Worm (Caenorhabditis elegans) whole organism, early embryonic: Measurements from ENCODE around the gene tat-1.

Experiments
- B0310.2 ChIP-seq: sonication (generic microtip); optimal IDR thresholded peaks from 2 replicates; lab custom pipeline; 2016; ENCODE audit warnings: mild to moderate bottlenecking, missing genetic modification characterization, missing compliant biosample characterization
- F13C5.2 ChIP-seq: sonication (generic microtip); optimal IDR thresholded peaks from 2 replicates; lab custom pipeline; 2017; ENCODE audit warnings: mild to moderate bottlenecking, missing genetic modification characterization, inconsistent platforms, missing compliant biosample characterization
- aly-1 ChIP-seq: sonication (generic microtip); optimal IDR thresholded peaks from 2 replicates; lab custom pipeline; 2016; ENCODE audit warnings: missing genetic modification characterization, missing compliant biosample characterization
- ama-1 ChIP-seq: fragments of 150-350 bp; optimal IDR thresholded peaks from 2 replicates; lab custom pipeline; 2014
- ceh-13 ChIP-seq: fragments of 200-800 bp; sonication (Bioruptor generic); optimal IDR thresholded peaks from 2 replicates; lab custom pipeline; 2018; ENCODE audit warnings: mild to moderate bottlenecking, missing genetic modification characterization, missing compliant biosample characterization
- ceh-36 ChIP-seq: sonication (generic microtip); optimal IDR thresholded peaks from 2 replicates; lab custom pipeline; 2016; ENCODE audit warnings: missing genetic modification characterization, inconsistent platforms, missing compliant biosample characterization
- ets-7 ChIP-seq: sonication (generic microtip); optimal IDR thresholded peaks from 2 replicates; lab custom pipeline; 2016; ENCODE audit warnings: missing genotype, missing genetic modification characterization, missing compliant biosample characterization
- flt-1 ChIP-seq: fragments of 200-800 bp; sonication (Bioruptor generic); IDR thresholded peaks from 2 replicates; pipeline ENCODE4 v1.3.6; 2022; ENCODE audit warnings: missing genetic modification characterization, missing compliant biosample characterization
- hmbx-1 ChIP-seq: sonication (generic microtip); optimal IDR thresholded peaks from 2 replicates; lab custom pipeline; 2016; ENCODE audit warnings: mild to moderate bottlenecking, missing genetic modification characterization, missing compliant biosample characterization
- hmg-4 ChIP-seq: fragments of 200-800 bp; sonication (Bioruptor generic); optimal IDR thresholded peaks from 2 replicates; lab custom pipeline; 2018; ENCODE audit warnings: mild to moderate bottlenecking, missing genetic modification characterization, missing compliant biosample characterization
- hnd-1 ChIP-seq: sonication (generic microtip); optimal IDR thresholded peaks from 2 replicates; lab custom pipeline; 2016; ENCODE audit warnings: missing genetic modification characterization, missing compliant biosample characterization
- pes-1 ChIP-seq: fragments of 200-800 bp; sonication (Bioruptor generic); IDR thresholded peaks from 2 replicates; pipeline ENCODE4 v1.3.6; 2022; ENCODE audit warnings: missing genetic modification reagents, missing genetic modification characterization, missing compliant biosample characterization
- scrt-1 ChIP-seq: fragments of 200-800 bp; sonication (Bioruptor generic); IDR thresholded peaks from 2 replicates; pipeline ENCODE4 v1.3.6; 2022; ENCODE audit warnings: missing genetic modification characterization, missing compliant biosample characterization
- sea-1 ChIP-seq: fragments of 200-800 bp; sonication (Bioruptor generic); conservative IDR thresholded peaks from 2 replicates; pipeline ENCODE4 v1.3.6; 2022; ENCODE audit warnings: missing genetic modification characterization, missing compliant biosample characterization
- tbx-11 ChIP-seq: fragments of 200-800 bp; sonication (Bioruptor generic); IDR thresholded peaks from 2 replicates; pipeline ENCODE4 v1.3.6; 2022; ENCODE audit warnings: missing genetic modification characterization, missing compliant biosample characterization
- tbx-37 ChIP-seq: fragments of 200-800 bp; sonication (Bioruptor generic); conservative IDR thresholded peaks from 2 replicates; pipeline ENCODE4 v1.3.6; 2022; ENCODE audit warnings: missing genetic modification reagents, missing genetic modification characterization, missing compliant biosample characterization
- tra-4 ChIP-seq: sonication (generic microtip); optimal IDR thresholded peaks from 2 replicates; lab custom pipeline; 2017; ENCODE audit warnings: missing genetic modification characterization, missing compliant biosample characterization

The tat-1 gene

DNA sequence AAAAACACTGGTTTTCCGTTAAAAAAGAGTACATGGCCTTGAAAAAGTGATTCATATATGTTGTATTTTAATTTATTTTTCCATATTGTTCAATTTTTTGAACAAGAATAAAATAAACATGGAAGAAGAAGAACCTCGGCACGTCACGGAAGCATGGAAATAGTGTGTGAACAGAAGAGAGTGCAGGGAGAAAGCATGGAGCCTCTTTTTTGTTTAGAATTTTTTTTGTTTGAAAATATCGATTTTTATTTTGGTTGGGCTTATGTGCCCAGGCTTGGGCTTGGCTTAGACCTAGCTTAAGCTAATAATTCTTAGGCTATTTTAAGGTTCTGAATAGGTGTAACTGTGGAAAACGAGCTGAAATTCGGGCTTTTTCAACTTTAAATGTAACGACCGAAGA lies at the start of gene tat-1:
tat-1 (minus strand) TSS at position 11 of the 400 bp plus-strand sequence.
- TF ChIP-seq hmg-4 (GFP tag; lab: Kevin White, UChicago) (no peak), tra-4 (tag; lab: Kevin White, UChicago) (no peak), ama-1 (lab: Kevin White, UChicago) (no peak), scrt-1 (no peak), flt-1 (GFP tag; lab: Robert Waterston, UW) (no peak), aly-1 (tag; lab: Kevin White, UChicago) (no peak), hnd-1 (tag; lab: Kevin White, UChicago) (no peak), sea-1 (GFP tag; lab: Robert Waterston, UW) (no peak), hmbx-1 (tag; lab: Kevin White, UChicago) (no peak), ceh-13 (GFP tag; lab: Kevin White, UChicago) (no peak), pes-1 (no peak), tbx-37 (no peak), ets-7 (tag; lab: Kevin White, UChicago) (no peak)

DNA sequence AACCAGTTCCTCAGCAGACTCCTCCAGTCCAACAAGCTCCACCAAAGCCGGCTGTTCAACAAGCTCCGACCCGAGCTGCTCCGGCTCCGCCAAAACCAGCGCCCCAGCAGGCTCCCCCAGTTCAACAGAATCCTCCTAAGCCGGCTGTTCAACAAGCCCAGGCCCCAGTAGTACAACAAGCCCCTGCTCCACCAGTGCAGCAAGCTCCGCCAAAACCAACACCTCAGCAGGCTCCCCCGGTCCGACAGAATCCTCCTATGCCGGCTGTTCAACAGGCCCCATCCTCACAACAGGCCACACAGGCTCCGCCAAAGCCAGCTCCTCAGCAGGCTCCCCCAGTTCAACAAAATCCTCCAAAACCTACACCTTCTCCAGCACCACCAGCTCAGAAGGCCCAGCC lies 49.1 kb upstream of the tat-1 start:
- TF ChIP-seq scrt-1, result no peak
- peak; percentile 15 for TF ChIP-seq aly-1 (tag; lab: Kevin White, UChicago)

DNA sequence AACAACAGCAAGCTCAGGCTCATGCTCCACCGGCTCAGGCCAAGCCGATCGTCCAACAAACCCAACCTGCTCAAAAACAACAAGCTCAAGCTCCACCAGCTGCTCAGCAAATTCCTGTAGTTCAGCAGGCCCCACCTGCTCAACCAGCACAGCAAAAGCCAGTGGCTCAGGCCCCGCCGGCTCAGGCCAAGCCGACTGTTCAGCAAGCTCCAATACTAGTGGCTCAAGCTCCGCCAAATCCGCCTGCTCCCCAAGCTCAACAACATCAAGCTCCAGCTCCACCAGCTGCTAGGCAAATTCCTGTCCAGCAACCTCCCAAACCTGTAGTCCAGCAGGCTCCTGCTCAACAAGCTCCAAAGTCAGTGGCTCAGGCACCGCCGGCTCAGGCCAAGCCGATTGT lies 48.3 kb upstream of the tat-1 start:
- TF ChIP-seq hnd-1 (tag; lab: Kevin White, UChicago) (no peak), ceh-36 (tag; lab: Kevin White, UChicago) (no peak), aly-1 (tag; lab: Kevin White, UChicago) (no peak), tbx-37 (no peak), flt-1 (GFP tag; lab: Robert Waterston, UW) (no peak), hmg-4 (GFP tag; lab: Kevin White, UChicago) (no peak), ama-1 (lab: Kevin White, UChicago) (no peak), hmbx-1 (tag; lab: Kevin White, UChicago) (no peak), scrt-1 (no peak), tra-4 (tag; lab: Kevin White, UChicago) (no peak), B0310.2 (tag; lab: Kevin White, UChicago) (no peak), tbx-11 (no peak), ceh-13 (GFP tag; lab: Kevin White, UChicago) (no peak)

DNA sequence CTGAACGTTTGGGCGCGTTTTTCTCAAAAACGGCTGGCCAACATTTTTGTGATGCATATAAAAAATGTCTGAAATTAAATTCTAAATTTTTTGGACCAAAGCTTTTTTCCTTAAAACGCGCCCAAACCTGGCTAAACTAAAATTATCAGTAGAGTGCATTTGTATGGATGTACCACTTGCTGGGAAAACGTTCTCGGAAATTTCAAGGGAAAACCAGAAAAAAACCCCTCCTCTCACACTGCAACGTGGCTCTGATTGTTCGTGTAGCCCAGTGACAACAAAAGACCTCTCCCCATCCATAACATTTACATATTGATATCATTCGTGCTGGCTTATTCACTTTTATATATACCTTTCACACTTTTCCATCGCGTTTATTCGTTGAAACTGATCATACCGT lies 47.4 kb upstream of the tat-1 start, which contains the start of gene Y49E10.29:
Y49E10.29 (plus strand) TSS at position 301 of the 400 bp plus-strand sequence.
- no peak for TF ChIP-seq ceh-36 (tag; lab: Kevin White, UChicago)
- no peak for TF ChIP-seq scrt-1
- TF ChIP-seq hmbx-1 (tag; lab: Kevin White, UChicago), result no peak
- no peak for TF ChIP-seq ceh-13 (GFP tag; lab: Kevin White, UChicago)
- no peak for TF ChIP-seq tbx-37
- TF ChIP-seq F13C5.2, result no peak

DNA sequence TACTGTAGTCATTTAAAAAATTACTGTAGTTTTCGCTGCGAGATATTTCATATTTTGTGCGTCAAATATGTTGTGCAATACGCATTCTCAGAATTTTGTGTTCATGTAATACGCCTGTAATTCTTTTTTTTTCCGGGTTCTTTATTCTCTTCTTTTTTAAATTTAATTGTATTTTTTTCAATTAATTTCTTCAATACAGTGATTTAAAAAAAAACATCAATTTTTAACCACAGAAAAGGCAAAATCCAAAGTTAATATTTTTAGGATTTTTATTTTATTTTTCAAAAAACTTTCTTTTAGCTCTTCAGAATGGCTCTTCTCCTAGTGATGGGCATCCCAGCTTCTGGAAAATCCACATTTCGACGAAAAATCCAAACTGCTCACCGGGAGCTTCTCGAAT lies 44.8 kb upstream of the tat-1 start, which contains the start of gene pstk-1:
pstk-1 (plus strand) TSS at position 301 of the 400 bp plus-strand sequence.
- TF ChIP-seq ama-1 (lab: Kevin White, UChicago) (no peak), ets-7 (tag; lab: Kevin White, UChicago) (no peak)

DNA sequence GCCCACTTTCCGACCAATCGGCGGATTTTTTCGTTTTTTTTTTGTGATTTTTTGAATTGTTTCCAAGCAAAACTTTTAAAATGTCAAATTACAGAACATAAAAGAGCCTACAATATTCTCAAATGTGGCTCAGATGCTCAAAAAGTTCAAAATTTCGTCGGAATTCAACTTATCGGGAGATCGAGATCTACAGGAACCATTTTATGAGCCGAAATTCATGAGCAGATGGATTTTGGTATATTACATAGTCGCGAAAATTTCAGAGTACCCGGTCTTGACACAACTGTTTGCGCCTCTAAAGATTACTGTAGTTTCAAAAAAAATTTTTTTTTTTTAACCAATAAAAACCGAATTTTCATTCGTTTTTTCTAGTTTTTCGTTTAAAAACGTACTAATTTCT lies 37.5 kb upstream of the tat-1 start:
- TF ChIP-seq aly-1 (tag; lab: Kevin White, UChicago) (no peak), hmg-4 (GFP tag; lab: Kevin White, UChicago) (no peak), sea-1 (GFP tag; lab: Robert Waterston, UW) (no peak), pes-1 (no peak), ets-7 (tag; lab: Kevin White, UChicago) (no peak), ama-1 (lab: Kevin White, UChicago) (no peak), hnd-1 (tag; lab: Kevin White, UChicago) (no peak), ceh-36 (tag; lab: Kevin White, UChicago) (no peak), B0310.2 (tag; lab: Kevin White, UChicago) (no peak), flt-1 (GFP tag; lab: Robert Waterston, UW) (no peak), ceh-13 (GFP tag; lab: Kevin White, UChicago) (no peak)

DNA sequence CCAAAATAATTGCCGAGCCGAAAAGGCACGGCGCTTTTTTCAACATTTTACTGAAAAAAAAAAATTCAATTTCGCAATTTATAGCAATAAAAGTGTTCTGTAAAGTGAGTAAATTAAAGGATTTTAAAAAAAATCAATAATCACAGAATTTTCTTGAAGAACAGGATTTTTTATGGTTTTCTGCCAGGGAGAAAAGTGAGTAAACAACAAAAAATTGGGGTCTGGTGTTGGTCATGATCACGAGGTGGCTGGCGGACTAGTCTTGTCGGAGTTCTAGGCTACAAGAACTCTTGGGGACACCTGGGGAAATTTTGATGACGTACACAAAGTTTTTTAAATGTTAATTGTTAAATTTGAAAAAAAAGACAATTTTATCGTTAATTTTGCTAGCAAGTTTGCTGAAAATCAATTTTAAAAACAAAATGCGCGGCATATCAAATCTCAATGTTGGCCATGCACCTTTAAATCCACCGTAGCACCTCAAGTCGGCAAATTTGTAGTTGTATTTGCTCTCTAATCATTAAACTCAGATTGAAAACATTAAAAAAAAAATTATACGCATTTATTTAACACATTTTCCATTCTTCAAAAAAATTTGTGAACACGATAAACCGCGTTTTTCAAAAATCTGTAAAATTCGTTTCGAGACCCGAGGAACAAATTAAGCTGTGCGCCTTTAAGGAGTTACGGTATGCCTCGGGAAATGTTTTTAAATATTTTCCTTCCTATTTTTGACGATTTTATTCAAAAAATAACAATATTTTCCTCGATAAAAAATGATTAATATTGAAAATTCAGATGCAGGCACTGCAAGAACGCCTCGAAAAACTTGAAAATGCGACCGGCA lies 35.5 kb upstream of the tat-1 start, which contains the start of the genes scav-3 and Y49E10.21:
scav-3 (minus strand) TSS at position 50 of the 847 bp plus-strand sequence.
Y49E10.21 (plus strand) TSS at position 797 of the 847 bp plus-strand sequence.
- no peak for TF ChIP-seq scrt-1
- TF ChIP-seq hmbx-1 (tag; lab: Kevin White, UChicago), result no peak
- no peak for TF ChIP-seq tra-4 (tag; lab: Kevin White, UChicago)
- TF ChIP-seq B0310.2 (tag; lab: Kevin White, UChicago), result no peak
- no peak for TF ChIP-seq pes-1
- TF ChIP-seq ets-7 (tag; lab: Kevin White, UChicago), result no peak
- no peak for TF ChIP-seq ceh-13 (GFP tag; lab: Kevin White, UChicago)
